Worm (Caenorhabditis elegans) whole organism, midembryonic: ENCODE data around the gene F21D9.8.

ENCODE experiments used
- klf-2 ChIP-seq: fragments of 200-800 bp; sonication (Bioruptor generic); conservative IDR thresholded peaks from 2 replicates; pipeline ENCODE4 v1.3.6; 2022; ENCODE audit warnings: missing genetic modification reagents, missing genetic modification characterization, missing compliant biosample characterization
- ztf-29 ChIP-seq: fragments of 200-800 bp; sonication (Bioruptor generic); IDR thresholded peaks from 2 replicates; pipeline ENCODE4 v1.3.6; 2022; ENCODE audit warnings: missing genetic modification reagents, missing genetic modification characterization, missing compliant biosample characterization

ce11 chrV:19320385-19320784 is 40.6 kb upstream of the F21D9.8 start, which contains the start of gene sdz-6:
- no peak for TF ChIP-seq ztf-29 (GFP tag; lab: Robert Waterston, UW)
- no peak for TF ChIP-seq klf-2 (GFP tag; lab: Robert Waterston, UW)
